Worm (Caenorhabditis elegans): ENCODE data around the gene nlp-49.

DNA sequence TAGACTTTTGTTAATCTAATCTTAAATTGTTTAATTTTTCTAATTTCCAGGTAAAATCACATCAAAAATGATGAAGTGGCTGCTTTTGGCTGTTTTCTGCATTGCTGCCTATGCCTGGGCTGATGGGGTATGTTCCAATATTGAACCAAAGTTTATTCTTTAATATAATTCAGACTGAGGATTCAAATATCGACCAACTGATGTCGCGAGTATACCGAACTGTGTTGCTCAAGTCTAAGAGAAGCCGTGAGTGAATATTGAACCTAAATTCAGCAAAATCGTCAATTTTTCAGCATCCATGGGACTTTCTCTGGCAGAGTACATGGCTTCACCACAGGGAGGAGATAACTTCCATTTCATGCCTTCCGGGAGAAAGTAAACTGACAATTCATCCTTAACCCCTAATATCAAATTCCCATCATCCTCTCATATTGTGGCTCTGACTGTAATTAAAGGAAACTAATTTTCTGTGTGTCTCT lies at the start of gene nlp-49:
- TF ChIP-seq ama-1 (optimal IDR thresholded peaks at IDR 0.05) (no peak), ama-1 (GFP tag; optimal IDR thresholded peaks at IDR 0.05) (no peak), madf-8 (GFP tag; conservative IDR thresholded peaks at IDR 0.05) (no peak), let-607 (tag; optimal IDR thresholded peaks at IDR 0.05) (no peak), D2030.7 (GFP tag; IDR thresholded peaks at IDR 0.05) (no peak), nhr-90 (tag; optimal IDR thresholded peaks at IDR 0.05) (no peak), ceh-27 (GFP tag; optimal IDR thresholded peaks at IDR 0.05) (no peak), Y56A3A.18 (GFP tag; IDR thresholded peaks at IDR 0.05) (no peak), mel-28 (tag; optimal IDR thresholded peaks at IDR 0.05; ENCODE audit: borderline replicate concordance) (no peak), mes-4 (tag; optimal IDR thresholded peaks at IDR 0.05) (no peak), mcd-1 (GFP tag; IDR thresholded peaks at IDR 0.05) (no peak), attf-3 (GFP tag; conservative IDR thresholded peaks at IDR 0.05) (no peak), somi-1 (GFP tag; optimal IDR thresholded peaks at IDR 0.05) (no peak), attf-6 (GFP tag; IDR thresholded peaks at IDR 0.05) (no peak)
